Fruit fly (Drosophila melanogaster): ENCODE data around the gene Klp98A.

Gene Klp98A

DNA sequence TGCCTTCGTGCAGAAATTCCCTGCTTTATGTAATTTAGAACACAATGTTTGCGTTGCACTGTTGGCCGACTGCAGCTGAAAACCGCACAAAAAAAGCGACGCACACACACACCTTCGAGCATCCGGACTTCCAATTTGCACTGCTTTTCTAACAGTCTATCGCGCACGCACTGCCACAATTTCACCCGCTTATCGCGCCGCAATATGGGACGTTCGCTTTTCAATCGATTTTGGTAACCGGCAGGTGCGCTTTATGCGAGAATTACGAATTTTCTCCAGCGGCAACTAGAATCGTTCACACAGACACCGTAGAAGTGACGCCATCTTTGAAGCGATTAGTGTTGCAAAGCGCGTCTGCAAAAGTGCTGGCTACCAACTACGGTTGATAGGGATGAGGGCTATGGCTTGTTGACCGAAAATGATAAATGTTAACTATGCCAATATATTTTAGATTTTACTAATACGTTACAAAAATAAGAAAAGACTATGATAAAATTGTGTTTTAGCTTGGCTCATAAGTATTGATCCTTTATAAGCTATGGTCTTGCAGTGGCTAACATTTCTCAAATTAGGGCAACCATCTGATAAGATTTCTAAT lies 23.0 kb upstream of the Klp98A start, which contains the start of gene wdb (continued):
- TF ChIP-seq CG15514 (GFP tag; optimal IDR thresholded peaks at IDR 0.05) (peak; percentile 16), Bdp1 (GFP tag; optimal IDR thresholded peaks at IDR 0.05) (peak; percentile 17), chinmo (GFP tag; IDR thresholded peaks at IDR 0.05; ENCODE audit: partially characterized antibody) (no peak), CG12219 (GFP tag; optimal IDR thresholded peaks at IDR 0.05) (no peak), peb (GFP tag; IDR thresholded peaks at IDR 0.05) (no peak), ind (GFP tag; optimal IDR thresholded peaks at IDR 0.05) (peak; percentile 61), tin (GFP tag; optimal IDR thresholded peaks at IDR 0.05) (peak; percentile 45), CkIIα-i1 (GFP tag; IDR thresholded peaks at IDR 0.05) (no peak), Nf-YC (tag; optimal IDR thresholded peaks at IDR 0.05) (no peak), CG11247 (GFP tag; IDR thresholded peaks at IDR 0.05) (no peak), Atf3 (GFP tag; optimal IDR thresholded peaks at IDR 0.05) (peak; percentile 83), B-H1 (GFP tag; IDR thresholded peaks at IDR 0.05) (no peak), HmgZ (tag; optimal IDR thresholded peaks at IDR 0.05) (peak; percentile 22), CG6689 (GFP tag; IDR thresholded peaks at IDR 0.05) (no peak), shn (GFP tag; optimal IDR thresholded peaks at IDR 0.05) (peak; percentile 63), CG9817 (tag; optimal IDR thresholded peaks at IDR 0.05) (peak; percentile 60), Ssrp (tag; optimal IDR thresholded peaks at IDR 0.05) (no peak), CG16779 (GFP tag; IDR thresholded peaks at IDR 0.05) (no peak), fru (optimal IDR thresholded peaks at IDR 0.05) (no peak), Ravus (GFP tag; IDR thresholded peaks at IDR 0.05) (no peak), fd96Cb (tag; optimal IDR thresholded peaks at IDR 0.05) (peak; percentile 18), Sox102F (GFP tag; optimal IDR thresholded peaks at IDR 0.05) (no peak), disco-r (GFP tag; optimal IDR thresholded peaks at IDR 0.05) (no peak), CG30431 (GFP tag; optimal IDR thresholded peaks at IDR 0.05) (peak; percentile 24), schlank (tag; optimal IDR thresholded peaks at IDR 0.05) (peak; percentile 42), CG2202 (tag; optimal IDR thresholded peaks at IDR 0.05) (no peak), ttk (GFP tag; IDR thresholded peaks at IDR 0.05) (no peak), NFAT (GFP tag; IDR thresholded peaks at IDR 0.05) (no peak), CG30020 (tag; optimal IDR thresholded peaks at IDR 0.05) (no peak), Dfd (GFP tag; optimal IDR thresholded peaks at IDR 0.05) (no peak), CG12155 (GFP tag; optimal IDR thresholded peaks at IDR 0.05) (no peak), chn (GFP tag; optimal IDR thresholded peaks at IDR 0.05) (peak; percentile 41), jing (GFP tag; optimal IDR thresholded peaks at IDR 0.05) (no peak), zfh1 (GFP tag; IDR thresholded peaks at IDR 0.05) (no peak), CG2889 (GFP tag; IDR thresholded peaks at IDR 0.05) (no peak), CG33557 (GFP tag; optimal IDR thresholded peaks at IDR 0.05) (no peak), da (GFP tag; optimal IDR thresholded peaks at IDR 0.05) (no peak), CG18764 (GFP tag; optimal IDR thresholded peaks at IDR 0.05) (no peak), org-1 (GFP tag; optimal IDR thresholded peaks at IDR 0.05) (no peak), CG8478 (optimal IDR thresholded peaks at IDR 0.05) (no peak), tap (tag; optimal IDR thresholded peaks at IDR 0.05) (no peak), CG7786 (GFP tag; optimal IDR thresholded peaks at IDR 0.05) (peak; percentile 43), oc (tag; optimal IDR thresholded peaks at IDR 0.05) (no peak), sd (tag; optimal IDR thresholded peaks at IDR 0.05) (no peak), sr (GFP tag; IDR thresholded peaks at IDR 0.05) (no peak), al (GFP tag; IDR thresholded peaks at IDR 0.05) (no peak), usp (GFP tag; optimal IDR thresholded peaks at IDR 0.05) (no peak), CG8388 (GFP tag; optimal IDR thresholded peaks at IDR 0.05) (no peak), CG4424 (GFP tag; optimal IDR thresholded peaks at IDR 0.05) (peak; percentile 46), Six4 (GFP tag; optimal IDR thresholded peaks at IDR 0.05) (peak; percentile 24), Dp (GFP tag; optimal IDR thresholded peaks at IDR 0.05) (no peak), Camta (GFP tag; optimal IDR thresholded peaks at IDR 0.05) (peak; percentile 0), chm (GFP tag; IDR thresholded peaks at IDR 0.05) (no peak)
